Fruit fly (Drosophila melanogaster): ENCODE data around the gene Fuca.
A peak's percentile ranks its signal among the peaks of the same experiment; 100 is the strongest.

- TF ChIP-seq CG33017 (tag; optimal IDR thresholded peaks at IDR 0.05) = no peak
- TF ChIP-seq Crg-1 (GFP tag; optimal IDR thresholded peaks at IDR 0.05) = no peak
- TF ChIP-seq Hr96 (GFP tag; optimal IDR thresholded peaks at IDR 0.05) = no peak
- peak; percentile 11 for TF ChIP-seq CG14711 (tag; optimal IDR thresholded peaks at IDR 0.05)
- TF ChIP-seq CG1620 (GFP tag; optimal IDR thresholded peaks at IDR 0.05) = no peak
- TF ChIP-seq CG7045 (GFP tag; optimal IDR thresholded peaks at IDR 0.05) = no peak
- no peak for TF ChIP-seq kay (GFP tag; ENCODE audit: borderline replicate concordance)
- no peak for TF ChIP-seq Mnt (GFP tag; optimal IDR thresholded peaks at IDR 0.05)
- TF ChIP-seq toe (GFP tag; optimal IDR thresholded peaks at IDR 0.05) = no peak
Measured at dm6 chr3L:11554338-11554737, 31.8 kb upstream of the Fuca start.
